Fruit fly (Drosophila melanogaster): ENCODE results near the gene CG42728.

The CG42728 gene

DNA sequence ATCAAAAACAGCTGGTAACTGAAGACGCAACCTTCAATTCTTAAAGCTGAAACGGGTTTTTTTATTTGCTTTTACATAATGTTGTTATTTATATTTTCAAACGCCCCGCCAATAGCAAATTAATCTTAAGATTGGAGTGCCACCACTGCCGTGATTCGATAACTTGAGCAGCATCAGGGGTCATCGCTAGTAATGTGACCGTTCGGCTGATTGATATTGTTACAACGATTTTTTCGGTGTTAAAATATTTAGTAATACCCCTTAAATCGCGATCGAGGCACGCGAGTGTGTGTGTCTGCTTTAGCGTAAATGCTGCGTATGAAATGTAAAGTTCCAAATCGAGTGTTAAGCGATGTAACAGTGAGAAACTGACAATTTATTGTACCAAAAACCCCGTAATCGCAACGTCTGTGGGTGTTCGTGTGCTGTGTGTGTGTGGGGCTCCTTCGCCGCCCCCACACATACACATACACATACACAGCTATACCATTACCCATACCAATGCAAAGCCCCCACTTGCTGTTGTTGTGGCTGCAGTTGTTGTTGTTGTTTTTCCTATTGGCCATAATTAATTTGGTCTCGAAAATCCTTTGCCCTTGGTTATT, 37.9 kb upstream of the CG42728 start, which contains the start of gene dop (continued):
- TF ChIP-seq CG6276 (GFP tag; optimal IDR thresholded peaks at IDR 0.05) (no peak), cyc (GFP tag; optimal IDR thresholded peaks at IDR 0.05) (peak; percentile 28), Smox (GFP tag; optimal IDR thresholded peaks at IDR 0.05) (peak; percentile 15), acj6 (GFP tag; optimal IDR thresholded peaks at IDR 0.05) (peak; percentile 35), vri (GFP tag; optimal IDR thresholded peaks at IDR 0.05) (peak; percentile 58), salr (GFP tag; optimal IDR thresholded peaks at IDR 0.05) (no peak), fd59A (GFP tag; optimal IDR thresholded peaks at IDR 0.05) (no peak), Eip93F (GFP tag; optimal IDR thresholded peaks at IDR 0.05) (no peak), Sox15 (GFP tag; optimal IDR thresholded peaks at IDR 0.05) (no peak), OdsH (GFP tag; optimal IDR thresholded peaks at IDR 0.05) (no peak), CG6792 (GFP tag; optimal IDR thresholded peaks at IDR 0.05) (no peak), spab (GFP tag; optimal IDR thresholded peaks at IDR 0.05) (no peak), CG16779 (tag; optimal IDR thresholded peaks at IDR 0.05) (no peak), CG8119 (GFP tag; IDR thresholded peaks at IDR 0.05) (no peak), CG15336 (GFP tag; IDR thresholded peaks at IDR 0.05) (0 out of 2 replicates have a peak, but pooled peaks have one; percentile 16), achi (GFP tag; optimal IDR thresholded peaks at IDR 0.05) (peak; percentile 36), pdm3 (GFP tag; optimal IDR thresholded peaks at IDR 0.05) (no peak), lz (GFP tag; optimal IDR thresholded peaks at IDR 0.05) (peak; percentile 34), dac (GFP tag; optimal IDR thresholded peaks at IDR 0.05) (no peak), fd85E (GFP tag; optimal IDR thresholded peaks at IDR 0.05) (no peak), Sox102F (GFP tag; optimal IDR thresholded peaks at IDR 0.05) (no peak), CG6854 (GFP tag; optimal IDR thresholded peaks at IDR 0.05) (no peak), CG9139 (GFP tag; optimal IDR thresholded peaks at IDR 0.05) (no peak), CG10631 (GFP tag; optimal IDR thresholded peaks at IDR 0.05) (peak; percentile 0), CG32006 (GFP tag; optimal IDR thresholded peaks at IDR 0.05) (no peak), Hr4 (GFP tag; optimal IDR thresholded peaks at IDR 0.05) (no peak), CG8632 (GFP tag; optimal IDR thresholded peaks at IDR 0.05) (no peak), Hr38 (GFP tag; optimal IDR thresholded peaks at IDR 0.05) (no peak), Blimp-1 (GFP tag; optimal IDR thresholded peaks at IDR 0.05) (no peak), Lpt (GFP tag; optimal IDR thresholded peaks at IDR 0.05) (no peak), Sox14 (GFP tag; optimal IDR thresholded peaks at IDR 0.05) (peak; percentile 25), CG34406 (GFP tag; optimal IDR thresholded peaks at IDR 0.05) (no peak), Met (GFP tag; optimal IDR thresholded peaks at IDR 0.05) (no peak), Eip75B (GFP tag; optimal IDR thresholded peaks at IDR 0.05) (no peak), eg (GFP tag; IDR thresholded peaks at IDR 0.05) (no peak)

DNA sequence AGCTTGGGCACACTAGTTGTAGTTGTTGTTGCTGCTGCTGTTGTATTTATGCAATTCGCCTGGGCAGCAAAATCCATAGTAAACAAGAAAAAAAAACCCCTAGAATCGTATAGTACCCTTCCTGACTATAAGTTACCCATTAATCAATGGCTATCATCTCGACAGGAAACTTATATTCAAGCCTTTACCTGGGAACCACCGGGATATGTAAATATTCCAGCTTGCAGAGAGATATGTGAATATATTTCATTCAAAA, 35.8 kb upstream of the CG42728 start:
- no peak for TF ChIP-seq spab (GFP tag; optimal IDR thresholded peaks at IDR 0.05)
- no peak for TF ChIP-seq CG6808 (GFP tag; optimal IDR thresholded peaks at IDR 0.05)
- no peak for TF ChIP-seq CG11762 (GFP tag; optimal IDR thresholded peaks at IDR 0.05; ENCODE audit: insufficient read depth)
- TF ChIP-seq CG6792 (GFP tag; optimal IDR thresholded peaks at IDR 0.05): no peak
- TF ChIP-seq CG6163 (GFP tag; IDR thresholded peaks at IDR 0.05): no peak
- TF ChIP-seq CG1621 (tag; optimal IDR thresholded peaks at IDR 0.05): no peak
- TF ChIP-seq acj6 (GFP tag; optimal IDR thresholded peaks at IDR 0.05): no peak
- no peak for TF ChIP-seq CG9139 (GFP tag; optimal IDR thresholded peaks at IDR 0.05)
- TF ChIP-seq CG32006 (GFP tag; optimal IDR thresholded peaks at IDR 0.05): no peak
- TF ChIP-seq Sox102F (GFP tag; optimal IDR thresholded peaks at IDR 0.05): no peak
- no peak for TF ChIP-seq CG6276 (GFP tag; optimal IDR thresholded peaks at IDR 0.05)
